Worm (Caenorhabditis elegans) whole organism, late embryonic: ENCODE measurements around the gene icl-1.

Experiments
- C08G9.2 ChIP-seq: sonication (generic microtip); optimal IDR thresholded peaks from 2 replicates; lab custom pipeline; 2016; ENCODE audit warnings: mild to moderate bottlenecking, missing genetic modification characterization, moderate library complexity, missing compliant biosample characterization
- C38D4.7 ChIP-seq: fragments of 200-800 bp; sonication (Bioruptor generic); optimal IDR thresholded peaks from 2 replicates; lab custom pipeline; 2018; ENCODE audit warnings: mild to moderate bottlenecking, missing genetic modification characterization, moderate library complexity, missing compliant biosample characterization
- F13H6.1 ChIP-seq: sonication (generic microtip); optimal IDR thresholded peaks from 2 replicates; lab custom pipeline; 2016; ENCODE audit warnings: missing genetic modification characterization, missing compliant biosample characterization
- T23F11.4 ChIP-seq: fragments of 200-800 bp; sonication (Bioruptor generic); optimal IDR thresholded peaks from 2 replicates; lab custom pipeline; 2018; ENCODE audit warnings: mild to moderate bottlenecking, missing genetic modification characterization, missing compliant biosample characterization
- ama-1 ChIP-seq: fragments of 150-350 bp; optimal IDR thresholded peaks from 2 replicates; lab custom pipeline; 2014
- ceh-22 ChIP-seq: sonication (generic microtip); optimal IDR thresholded peaks from 2 replicates; lab custom pipeline; 2017; ENCODE audit warnings: missing biosample characterization, missing genetic modification characterization
- ceh-24 ChIP-seq: sonication (generic microtip); optimal IDR thresholded peaks from 2 replicates; lab custom pipeline; 2016; ENCODE audit warnings: mild to moderate bottlenecking, missing genetic modification characterization, missing compliant biosample characterization
- ceh-30 ChIP-seq: fragments of 150-350 bp; optimal IDR thresholded peaks from 2 replicates; lab custom pipeline; 2014; ENCODE audit warnings: missing biosample characterization, missing genetic modification characterization
- ceh-45 ChIP-seq: fragments of 200-800 bp; sonication (Bioruptor generic); IDR thresholded peaks from 2 replicates; pipeline ENCODE4 v1.3.6; 2022; ENCODE audit warnings: missing genetic modification reagents, missing genetic modification characterization, missing compliant biosample characterization
- ceh-48 ChIP-seq: sonication (generic microtip); optimal IDR thresholded peaks from 2 replicates; lab custom pipeline; 2016; ENCODE audit warnings: missing genetic modification characterization, inconsistent platforms, missing compliant biosample characterization
- dve-1 ChIP-seq: sonication (generic microtip); optimal IDR thresholded peaks from 2 replicates; lab custom pipeline; 2017; ENCODE audit warnings: antibody characterized with exemption, mild to moderate bottlenecking, missing genetic modification characterization, missing compliant biosample characterization
- elt-2 ChIP-seq: sonication (generic microtip); optimal IDR thresholded peaks from 2 replicates; lab custom pipeline; 2016; ENCODE audit warnings: missing genetic modification reagents, missing genetic modification characterization, missing compliant biosample characterization
- elt-4 ChIP-seq: sonication (generic microtip); optimal IDR thresholded peaks from 2 replicates; lab custom pipeline; 2016; ENCODE audit warnings: missing genetic modification characterization, missing compliant biosample characterization
- ets-4 ChIP-seq: sonication (generic microtip); optimal IDR thresholded peaks from 2 replicates; lab custom pipeline; 2016; ENCODE audit warnings: missing genetic modification characterization, missing compliant biosample characterization
- eyg-1 ChIP-seq: sonication (generic microtip); optimal IDR thresholded peaks from 2 replicates; lab custom pipeline; 2016; ENCODE audit warnings: missing genotype, missing genetic modification characterization, missing compliant biosample characterization
- fax-1 ChIP-seq: sonication (generic microtip); optimal IDR thresholded peaks from 2 replicates; lab custom pipeline; 2016; ENCODE audit warnings: missing genotype, missing genetic modification characterization, missing compliant biosample characterization
- hlh-30 ChIP-seq: sonication (generic microtip); optimal IDR thresholded peaks from 2 replicates; lab custom pipeline; 2017; ENCODE audit warnings: antibody characterized with exemption, missing genetic modification characterization, missing compliant biosample characterization; ENCODE audit not compliant: insufficient read depth
- hlh-6 ChIP-seq: sonication (generic microtip); optimal IDR thresholded peaks from 2 replicates; lab custom pipeline; 2016; ENCODE audit warnings: missing genotype, missing genetic modification characterization, missing compliant biosample characterization
- nfya-1 ChIP-seq: sonication (generic microtip); optimal IDR thresholded peaks from 2 replicates; lab custom pipeline; 2017; ENCODE audit warnings: missing genetic modification characterization, mild to moderate bottlenecking, missing compliant biosample characterization, antibody characterized with exemption, moderate library complexity
- nhr-11 ChIP-seq: fragments of 150-350 bp; optimal IDR thresholded peaks from 2 replicates; lab custom pipeline; 2014; ENCODE audit warnings: missing biosample characterization, missing genetic modification characterization
- nhr-232 ChIP-seq: sonication (generic microtip); optimal IDR thresholded peaks from 2 replicates; lab custom pipeline; 2016; ENCODE audit warnings: missing genetic modification characterization, missing compliant biosample characterization
- npax-4 ChIP-seq: sonication (generic microtip); optimal IDR thresholded peaks from 2 replicates; lab custom pipeline; 2016; ENCODE audit warnings: missing genetic modification characterization, missing compliant biosample characterization
- pqm-1 ChIP-seq: sonication (generic microtip); optimal IDR thresholded peaks from 2 replicates; lab custom pipeline; 2016; ENCODE audit warnings: missing genetic modification characterization, missing compliant biosample characterization
- ref-2 ChIP-seq: sonication (generic microtip); optimal IDR thresholded peaks from 2 replicates; lab custom pipeline; 2016; ENCODE audit warnings: missing genetic modification characterization, missing compliant biosample characterization
- rnt-1 ChIP-seq: sonication (generic microtip); optimal IDR thresholded peaks from 2 replicates; lab custom pipeline; 2016; ENCODE audit warnings: missing genetic modification characterization, missing compliant biosample characterization
- sox-2 ChIP-seq: fragments of 200-800 bp; sonication (Bioruptor generic); IDR thresholded peaks from 2 replicates; pipeline ENCODE4 v1.3.6; 2022; ENCODE audit warnings: missing genetic modification reagents, missing genetic modification characterization, missing compliant biosample characterization
- sox-4 ChIP-seq: sonication (generic microtip); optimal IDR thresholded peaks from 2 replicates; lab custom pipeline; 2017; ENCODE audit warnings: mild to moderate bottlenecking, missing genetic modification characterization, inconsistent platforms, missing compliant biosample characterization
- tbx-7 ChIP-seq: sonication (generic microtip); optimal IDR thresholded peaks from 2 replicates; lab custom pipeline; 2016; ENCODE audit warnings: missing genotype, missing genetic modification characterization, missing compliant biosample characterization
- ttx-3 ChIP-seq: sonication (generic microtip); optimal IDR thresholded peaks from 2 replicates; lab custom pipeline; 2016; ENCODE audit warnings: missing genetic modification reagents, missing genetic modification characterization, missing compliant biosample characterization
- unc-3 ChIP-seq, 2 experiments: fragments of 200-800 bp in 1 of 2; sonication (Bioruptor generic) in 1 of 2; sonication (generic microtip) in 1 of 2; conservative IDR thresholded peaks in 1 of 2; optimal IDR thresholded peaks in 1 of 2; 2 replicates each; pipeline versions ENCODE4 v1.3.6 to Lab custom; 2016 to 2022; ENCODE audit warnings: missing compliant biosample characterization in 2 of 2, missing genetic modification characterization in 2 of 2, missing genetic modification reagents in 1 of 2

Gene icl-1

DNA sequence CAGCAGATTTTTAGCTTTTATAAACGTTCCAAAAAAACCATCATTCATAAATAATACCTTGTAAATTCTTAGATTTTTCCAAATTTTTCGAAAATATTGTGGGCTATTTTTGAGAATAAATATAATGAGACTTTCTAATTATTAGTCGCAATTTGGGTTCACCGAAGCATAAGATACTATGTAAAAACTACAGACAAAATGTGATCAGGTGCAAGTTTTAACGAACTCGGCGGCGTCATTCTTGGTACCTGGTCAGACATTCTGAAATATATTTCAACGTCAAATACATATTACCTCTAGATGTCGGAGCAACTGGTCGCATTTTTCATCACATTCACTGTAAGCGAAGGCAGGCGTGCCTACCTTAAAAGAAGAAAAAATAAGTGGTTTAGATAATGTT, 45.8 kb downstream of the icl-1 start, which contains the start of gene srx-23:
Gene srx-23, plus strand, starts transcription at position 301 of the 400 bp plus-strand sequence.
- TF ChIP-seq ceh-48, result no peak
- TF ChIP-seq ama-1 (lab: Kevin White, UChicago), result no peak
- no peak for TF ChIP-seq C38D4.7 (GFP tag; lab: Kevin White, UChicago)
- no peak for TF ChIP-seq ref-2 (tag; lab: Kevin White, UChicago)
- TF ChIP-seq nhr-232 (tag; lab: Kevin White, UChicago), result no peak
- no peak for TF ChIP-seq T23F11.4 (GFP tag; lab: Kevin White, UChicago)
- no peak for TF ChIP-seq sox-4
- TF ChIP-seq elt-2 (tag; lab: Kevin White, UChicago), result no peak
- no peak for TF ChIP-seq hlh-30 (tag; lab: Kevin White, UChicago)
- no peak for TF ChIP-seq ceh-24 (tag; lab: Kevin White, UChicago)
- no peak for TF ChIP-seq nhr-11 (tag; lab: Kevin White, UChicago)
- TF ChIP-seq F13H6.1 (tag; lab: Kevin White, UChicago), result no peak

DNA sequence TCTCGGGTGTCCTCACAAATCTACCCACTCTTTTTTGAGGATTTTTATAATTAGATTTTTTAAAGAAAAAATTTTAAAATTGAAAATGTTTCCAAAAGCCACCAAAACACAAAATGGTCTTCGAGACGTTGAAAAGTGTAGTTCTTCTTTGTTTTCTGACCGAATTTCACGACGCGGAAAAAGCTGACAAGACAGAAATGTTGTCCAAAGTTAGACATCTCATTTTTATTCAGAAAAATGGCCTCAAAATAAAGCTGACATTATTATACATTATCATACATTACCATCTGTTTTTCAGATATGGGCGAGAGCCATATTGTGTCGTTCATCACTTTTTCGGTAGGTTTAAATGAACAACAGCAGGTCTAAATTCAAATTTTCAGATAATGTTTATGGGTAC, 48.1 kb downstream of the icl-1 start, which contains the start of gene srx-22:
Gene srx-22, plus strand, starts transcription at position 301 of the 400 bp plus-strand sequence.
- TF ChIP-seq ceh-30 (tag; lab: Kevin White, UChicago), result no peak
- TF ChIP-seq tbx-7 (tag; lab: Kevin White, UChicago), result no peak
- no peak for TF ChIP-seq dve-1 (tag; lab: Kevin White, UChicago)
- TF ChIP-seq elt-4, result no peak
- no peak for TF ChIP-seq fax-1
- no peak for TF ChIP-seq unc-3 (GFP tag; conservative IDR thresholded peaks at IDR 0.05; lab: Robert Waterston, UW)
- no peak for TF ChIP-seq unc-3 (tag; optimal IDR thresholded peaks at IDR 0.05; lab: Kevin White, UChicago)
- no peak for TF ChIP-seq pqm-1 (tag; lab: Kevin White, UChicago)
- no peak for TF ChIP-seq npax-4
- no peak for TF ChIP-seq ama-1 (lab: Kevin White, UChicago)
- no peak for TF ChIP-seq ceh-45 (GFP tag; lab: Robert Waterston, UW)
- TF ChIP-seq nfya-1 (tag; lab: Kevin White, UChicago), result no peak
- TF ChIP-seq, all 69 proteins: peak for 0

DNA sequence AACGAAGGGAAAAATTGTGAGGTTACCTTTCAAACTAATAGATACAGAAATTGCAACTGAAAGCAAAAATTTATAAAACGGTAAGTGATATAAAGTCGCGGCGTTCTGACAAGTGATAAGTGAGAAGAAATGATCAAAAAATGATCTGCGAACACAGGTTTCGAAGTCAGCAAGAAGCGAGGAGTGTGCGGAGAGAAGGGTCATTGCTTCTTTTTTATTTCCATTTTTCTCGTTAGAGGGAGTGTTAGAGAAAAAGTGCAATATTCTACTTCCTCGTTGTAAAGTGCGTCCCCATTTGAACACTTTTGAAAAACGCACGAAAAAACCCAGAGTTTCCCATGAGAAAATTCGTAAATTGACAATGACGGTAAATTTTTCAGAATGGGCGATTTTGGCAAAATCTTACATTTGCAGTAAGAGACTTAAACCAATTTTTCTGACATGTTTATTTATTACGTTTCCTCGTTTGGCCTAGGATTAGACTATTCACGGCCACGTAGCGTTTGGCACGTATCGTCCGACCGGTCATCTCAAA, 51.2 kb downstream of the icl-1 start, which contains the start of the genes fbxa-72 and srx-21:
Gene fbxa-72, minus strand, starts transcription at position 204 of the 535 bp plus-strand sequence.
Gene srx-21, plus strand, starts transcription at position 485 of the 535 bp plus-strand sequence.
- TF ChIP-seq elt-4 (no peak), rnt-1 (tag; lab: Kevin White, UChicago) (no peak), ttx-3 (tag; lab: Kevin White, UChicago) (no peak), sox-4 (no peak), sox-2 (GFP tag; lab: Robert Waterston, UW) (no peak), C08G9.2 (tag; lab: Kevin White, UChicago) (no peak), ceh-22 (tag; lab: Kevin White, UChicago) (no peak), hlh-6 (tag; lab: Kevin White, UChicago) (no peak), eyg-1 (tag; lab: Kevin White, UChicago) (no peak)

DNA sequence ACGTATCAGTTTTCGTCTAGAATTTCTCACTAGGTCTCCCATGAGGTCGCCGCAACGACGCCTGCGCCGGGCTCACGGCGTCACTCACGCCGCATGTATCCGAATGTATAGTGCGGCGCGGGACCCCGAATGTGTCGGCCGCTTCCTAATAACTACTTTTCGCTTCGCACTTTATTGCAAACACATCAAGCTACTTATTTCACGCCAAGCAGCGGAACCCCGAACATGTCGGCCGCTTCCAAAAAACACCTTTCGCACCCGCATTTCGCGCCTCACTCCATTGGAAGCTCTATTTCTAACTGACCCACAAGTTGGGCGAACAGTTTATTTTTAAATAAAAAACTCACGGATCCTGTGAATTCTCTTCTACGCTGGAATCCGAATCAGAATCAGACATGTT, 51.7 kb downstream of the icl-1 start:
- TF ChIP-seq ets-4 (tag; lab: Kevin White, UChicago), result no peak
